Worm (Caenorhabditis elegans): ENCODE measurements around the gene lrr-1.

- TF ChIP-seq pqm-1 (tag; optimal IDR thresholded peaks at IDR 0.05) = no peak
- no peak for TF ChIP-seq zip-5 (tag; optimal IDR thresholded peaks at IDR 0.05)
- TF ChIP-seq pag-3 (tag; optimal IDR thresholded peaks at IDR 0.05; ENCODE audit: borderline replicate concordance) = no peak
- TF ChIP-seq nfya-1 (tag; optimal IDR thresholded peaks at IDR 0.05) = no peak
- no peak for TF ChIP-seq dve-1 (tag; optimal IDR thresholded peaks at IDR 0.05)
- no peak for TF ChIP-seq fkh-6 (tag; optimal IDR thresholded peaks at IDR 0.05)
- no peak for TF ChIP-seq elt-2 (tag; optimal IDR thresholded peaks at IDR 0.05)
- TF ChIP-seq hlh-13 (GFP tag; optimal IDR thresholded peaks at IDR 0.05) = no peak
- no peak for TF ChIP-seq pha-2 (tag; optimal IDR thresholded peaks at IDR 0.05)
- no peak for TF ChIP-seq nhr-232 (tag; optimal IDR thresholded peaks at IDR 0.05)
Measured at ce11 chrII:5048185-5048795, 12.1 kb upstream of the lrr-1 start.

All from whole organism, late embryonic.